Worm (Caenorhabditis elegans) whole organism, L4 larva: Measurements from ENCODE around the gene srx-95.

Experiments used
- Y105C5A.15 ChIP-seq: fragments of 200-800 bp; sonication (Bioruptor generic); IDR thresholded peaks from 2 replicates; pipeline ENCODE4 v1.3.6; 2022; ENCODE audit warnings: missing genetic modification characterization, missing compliant biosample characterization
- Y75B8A.6 ChIP-seq: fragments of 200-800 bp; sonication (Bioruptor generic); IDR thresholded peaks from 2 replicates; pipeline ENCODE4 v1.3.6; 2022; ENCODE audit warnings: missing genetic modification reagents, missing genetic modification characterization, missing compliant biosample characterization
- ZK337.2 ChIP-seq: fragments of 200-800 bp; sonication (Bioruptor generic); IDR thresholded peaks from 2 replicates; pipeline ENCODE4 v1.3.6; 2022; ENCODE audit warnings: missing genetic modification reagents, missing genetic modification characterization, missing compliant biosample characterization
- aha-1 ChIP-seq: fragments of 150-350 bp; peaks from one replicate; lab custom pipeline; 2014; ENCODE audit warnings: missing biosample characterization, missing genetic modification characterization
- ama-1 ChIP-seq: fragments of 150-350 bp; optimal IDR thresholded peaks from 2 replicates; lab custom pipeline; 2014; ENCODE audit warnings: inconsistent platforms, mixed read lengths
- ceh-32 ChIP-seq: sonication (generic microtip); optimal IDR thresholded peaks from 2 replicates; lab custom pipeline; 2016; ENCODE audit warnings: mild to moderate bottlenecking, missing genetic modification characterization, missing compliant biosample characterization; ENCODE audit not compliant: poor library complexity
- ceh-62 ChIP-seq: sonication (generic microtip); optimal IDR thresholded peaks from 2 replicates; lab custom pipeline; 2017; ENCODE audit warnings: missing biosample characterization, missing genetic modification characterization
- ces-1 ChIP-seq: fragments of 150-350 bp; sonication (generic microtip); optimal IDR thresholded peaks from 4 replicates; lab custom pipeline; 2014; ENCODE audit warnings: missing biosample characterization, missing genetic modification reagents, missing genetic modification characterization
- daf-12 ChIP-seq: fragments of 150-350 bp; optimal IDR thresholded peaks from 2 replicates; lab custom pipeline; 2014; ENCODE audit warnings: missing biosample characterization, missing genetic modification reagents, missing genetic modification characterization
- daf-8 ChIP-seq: fragments of 200-800 bp; sonication (Bioruptor generic); IDR thresholded peaks from 2 replicates; pipeline ENCODE4 v1.3.6; 2022; ENCODE audit warnings: missing genetic modification characterization, missing compliant biosample characterization
- dmd-8 ChIP-seq: fragments of 200-800 bp; sonication (Bioruptor generic); IDR thresholded peaks from 2 replicates; pipeline ENCODE4 v1.3.6; 2022; ENCODE audit warnings: missing genetic modification characterization, missing compliant biosample characterization
- duxl-1 ChIP-seq: sonication (generic microtip); optimal IDR thresholded peaks from 2 replicates; lab custom pipeline; 2016; ENCODE audit warnings: mild to moderate bottlenecking, missing genetic modification characterization, moderate library complexity, missing compliant biosample characterization; ENCODE audit not compliant: poor library complexity
- dve-1 ChIP-seq: sonication (generic microtip); optimal IDR thresholded peaks from 2 replicates; lab custom pipeline; 2017; ENCODE audit warnings: antibody characterized with exemption, mild to moderate bottlenecking, missing genetic modification characterization, missing compliant biosample characterization; ENCODE audit not compliant: insufficient read depth
- egl-27 ChIP-seq: sonication (generic microtip); optimal IDR thresholded peaks from 3 replicates; lab custom pipeline; 2017; ENCODE audit warnings: missing biosample characterization, missing genetic modification reagents, missing genetic modification characterization
- gei-8 ChIP-seq: fragments of 200-800 bp; sonication (Bioruptor generic); optimal IDR thresholded peaks from 2 replicates; lab custom pipeline; 2018; ENCODE audit warnings: mild to moderate bottlenecking, missing genetic modification characterization, missing compliant biosample characterization
- hmg-1.1 ChIP-seq: fragments of 200-800 bp; sonication (Bioruptor generic); IDR thresholded peaks from 2 replicates; pipeline ENCODE4 v1.3.6; 2022; ENCODE audit warnings: missing genetic modification reagents, missing genetic modification characterization, missing compliant biosample characterization
- lin-38 ChIP-seq: fragments of 200-800 bp; sonication (Bioruptor generic); IDR thresholded peaks from 2 replicates; pipeline ENCODE4 v1.3.6; 2022; ENCODE audit warnings: missing genetic modification reagents, missing genetic modification characterization, missing compliant biosample characterization
- lir-3 ChIP-seq: sonication (generic microtip); optimal IDR thresholded peaks from 2 replicates; lab custom pipeline; 2016; ENCODE audit warnings: mild to moderate bottlenecking, missing genetic modification characterization, missing compliant biosample characterization
- mes-2 ChIP-seq: sonication (generic microtip); optimal IDR thresholded peaks from 2 replicates; lab custom pipeline; 2016; ENCODE audit warnings: missing genotype, mild to moderate bottlenecking, missing genetic modification characterization, missing compliant biosample characterization; ENCODE audit not compliant: poor library complexity, severe bottlenecking
- mxl-2 ChIP-seq: fragments of 200-800 bp; sonication (Bioruptor generic); conservative IDR thresholded peaks from 2 replicates; pipeline ENCODE4 v1.3.6; 2022; ENCODE audit warnings: missing genetic modification reagents, missing genetic modification characterization, missing compliant biosample characterization
- nhr-102 ChIP-seq: sonication (generic microtip); optimal IDR thresholded peaks from 2 replicates; lab custom pipeline; 2016; ENCODE audit warnings: mild to moderate bottlenecking, missing genetic modification characterization, moderate library complexity, missing compliant biosample characterization
- nhr-111 ChIP-seq: fragments of 200-800 bp; sonication (Bioruptor generic); optimal IDR thresholded peaks from 2 replicates; lab custom pipeline; 2018; ENCODE audit warnings: mild to moderate bottlenecking, missing genetic modification characterization, missing compliant biosample characterization
- nhr-41 ChIP-seq: fragments of 200-800 bp; sonication (Bioruptor generic); IDR thresholded peaks from 2 replicates; pipeline ENCODE4 v1.3.6; 2022; ENCODE audit warnings: missing genetic modification reagents, missing genetic modification characterization, missing compliant biosample characterization
- nhr-77 ChIP-seq: fragments of 150-350 bp; optimal IDR thresholded peaks from 2 replicates; lab custom pipeline; 2014; ENCODE audit warnings: missing biosample characterization, missing genetic modification characterization
- pha-4 ChIP-seq, 2 experiments: fragments of 150-350 bp in 1 of 2; fragments of 200-800 bp in 1 of 2; sonication (Bioruptor generic) in 1 of 2; IDR thresholded peaks in 1 of 2; optimal IDR thresholded peaks in 1 of 2; 2 replicates each; pipeline versions ENCODE4 v1.3.6 to Lab custom; 2014 to 2022; ENCODE audit warnings: missing genetic modification characterization in 2 of 2, missing genetic modification reagents in 2 of 2, missing biosample characterization in 1 of 2, missing compliant biosample characterization in 1 of 2
- php-3 ChIP-seq: fragments of 200-800 bp; sonication (Bioruptor generic); IDR thresholded peaks from 2 replicates; pipeline ENCODE4 v1.3.6; 2022; ENCODE audit warnings: missing genetic modification reagents, missing genetic modification characterization, missing compliant biosample characterization
- skn-1 ChIP-seq: fragments of 150-350 bp; optimal IDR thresholded peaks from 2 replicates; lab custom pipeline; 2014; ENCODE audit warnings: missing biosample characterization, missing genetic modification characterization
- snpc-1.2 ChIP-seq: fragments of 200-800 bp; sonication (Bioruptor generic); IDR thresholded peaks from 2 replicates; pipeline ENCODE4 v1.3.6; 2022; ENCODE audit warnings: missing genetic modification reagents, missing genetic modification characterization, missing compliant biosample characterization
- spr-3 ChIP-seq: fragments of 200-800 bp; sonication (Bioruptor generic); optimal IDR thresholded peaks from 2 replicates; lab custom pipeline; 2018; ENCODE audit warnings: mild to moderate bottlenecking, missing genetic modification characterization, missing compliant biosample characterization
- tra-1 ChIP-seq: fragments of 200-800 bp; sonication (Bioruptor generic); IDR thresholded peaks from 2 replicates; pipeline ENCODE4 v1.3.6; 2022; ENCODE audit warnings: missing genetic modification reagents, missing genetic modification characterization, missing compliant biosample characterization
- unc-39 ChIP-seq: sonication (generic microtip); optimal IDR thresholded peaks from 2 replicates; lab custom pipeline; 2017; ENCODE audit warnings: missing biosample characterization, missing genetic modification characterization
- vab-7 ChIP-seq: fragments of 200-800 bp; sonication (Bioruptor generic); IDR thresholded peaks from 2 replicates; pipeline ENCODE4 v1.3.6; 2022; ENCODE audit warnings: missing genetic modification reagents, missing genetic modification characterization, missing compliant biosample characterization
- zip-11 ChIP-seq: fragments of 200-800 bp; sonication (Bioruptor generic); IDR thresholded peaks from 2 replicates; pipeline ENCODE4 v1.3.6; 2022; ENCODE audit warnings: missing genetic modification characterization, missing compliant biosample characterization
- ztf-7 ChIP-seq: fragments of 150-350 bp; optimal IDR thresholded peaks from 2 replicates; lab custom pipeline; 2014; ENCODE audit warnings: missing biosample characterization, missing genetic modification characterization

The srx-95 gene

ce11 chrII:6764734-6765133, 10.2 kb upstream of the srx-95 start, which contains the start of gene nlp-50:
Gene nlp-50 (plus strand): TSS chrII:6765034.
- no peak for TF ChIP-seq egl-27 (tag; lab: Kevin White, UChicago)
- TF ChIP-seq daf-8 (GFP tag; lab: Robert Waterston, UW): no peak
- TF ChIP-seq ceh-32 (tag; lab: Kevin White, UChicago): no peak
- no peak for TF ChIP-seq gei-8 (GFP tag; lab: Kevin White, UChicago)
- no peak for TF ChIP-seq lir-3 (tag; lab: Kevin White, UChicago)
- no peak for TF ChIP-seq unc-39 (tag; lab: Kevin White, UChicago)
- no peak for TF ChIP-seq ces-1
- TF ChIP-seq dve-1 (tag; lab: Kevin White, UChicago): no peak
- TF ChIP-seq php-3 (GFP tag; lab: Robert Waterston, UW): no peak
- TF ChIP-seq daf-12 (tag; lab: Kevin White, UChicago): no peak
- no peak for TF ChIP-seq ceh-62 (tag; lab: Kevin White, UChicago)
- TF ChIP-seq mes-2: no peak
- TF ChIP-seq skn-1 (tag; lab: Kevin White, UChicago): no peak
- TF ChIP-seq ZK337.2 (GFP tag; lab: Robert Waterston, UW): no peak
- no peak for TF ChIP-seq Y105C5A.15 (GFP tag; lab: Robert Waterston, UW)
- no peak for TF ChIP-seq duxl-1 (tag; lab: Kevin White, UChicago)

- TF ChIP-seq nhr-41 (no peak), Y75B8A.6 (GFP tag; lab: Robert Waterston, UW) (no peak), mxl-2 (GFP tag; lab: Robert Waterston, UW) (no peak), spr-3 (no peak), nhr-102 (no peak), mes-2 (no peak), lin-38 (GFP tag; lab: Robert Waterston, UW) (no peak), hmg-1.1 (GFP tag; lab: Robert Waterston, UW) (no peak), dmd-8 (GFP tag; lab: Robert Waterston, UW) (no peak), dve-1 (tag; lab: Kevin White, UChicago) (no peak), ama-1 (lab: Kevin White, UChicago) (no peak), ceh-32 (tag; lab: Kevin White, UChicago) (no peak), daf-12 (tag; lab: Kevin White, UChicago) (no peak), nhr-77 (no peak), pha-4 (GFP tag; IDR thresholded peaks at IDR 0.05; lab: Robert Waterston, UW) (no peak), pha-4 (tag; optimal IDR thresholded peaks at IDR 0.05; lab: Kevin White, UChicago) (no peak), ztf-7 (tag; lab: Kevin White, UChicago) (no peak)
- TF ChIP-seq, all 104 proteins: peak for 0
These were observed 1.7 kb upstream of the srx-95 start, which contains the start of gene F41G3.3 for ce11 chrII:6756232-6756631. Gene F41G3.3 (plus strand): TSS chrII:6756532.

ce11 chrII:6752850-6753249, 1.7 kb downstream of the srx-95 start, which contains the start of gene F41G3.21:
Gene F41G3.21 (minus strand): TSS chrII:6752950.
- no peak for TF ChIP-seq php-3 (GFP tag; lab: Robert Waterston, UW)
- no peak for TF ChIP-seq lin-38 (GFP tag; lab: Robert Waterston, UW)
- no peak for TF ChIP-seq aha-1 (tag; lab: Kevin White, UChicago)

- TF ChIP-seq nhr-111 (no peak), zip-11 (no peak), vab-7 (GFP tag; lab: Robert Waterston, UW) (no peak), nhr-41 (no peak), tra-1 (GFP tag; lab: Robert Waterston, UW) (no peak), daf-12 (tag; lab: Kevin White, UChicago) (no peak), snpc-1.2 (GFP tag; lab: Robert Waterston, UW) (no peak)
These were observed 2.5 kb downstream of the srx-95 start, which contains the start of gene F41G3.19 for ce11 chrII:6752027-6752426. Gene F41G3.19 (minus strand): TSS chrII:6752127.
